Fruit fly (Drosophila melanogaster): Measurements from ENCODE around the gene CG31676.

The CG31676 gene

dm6 chr2L:20881353-20882079 lies 41.0 kb downstream of the CG31676 start (continued):
- TF ChIP-seq Nf-YB (GFP tag; optimal IDR thresholded peaks at IDR 0.05), result no peak
- no peak for TF ChIP-seq Doc3 (GFP tag; IDR thresholded peaks at IDR 0.05; ENCODE audit: partially characterized antibody)
- TF ChIP-seq ERR (GFP tag; optimal IDR thresholded peaks at IDR 0.05), result peak; percentile 50
- no peak for TF ChIP-seq ap (GFP tag; IDR thresholded peaks at IDR 0.05)
- TF ChIP-seq CG6765 (GFP tag; optimal IDR thresholded peaks at IDR 0.05), result no peak
- peak; percentile 19 for TF ChIP-seq CG5180 (GFP tag; optimal IDR thresholded peaks at IDR 0.05)
- TF ChIP-seq gem (tag; optimal IDR thresholded peaks at IDR 0.05), result peak; percentile 67
- no peak for TF ChIP-seq CG18011 (GFP tag; optimal IDR thresholded peaks at IDR 0.05)
- TF ChIP-seq Dp (GFP tag; optimal IDR thresholded peaks at IDR 0.05), result no peak
- TF ChIP-seq dimm (GFP tag; IDR thresholded peaks at IDR 0.05), result no peak
- no peak for TF ChIP-seq pfk (GFP tag; optimal IDR thresholded peaks at IDR 0.05)
- no peak for TF ChIP-seq CG11398 (GFP tag; optimal IDR thresholded peaks at IDR 0.05)
- peak; percentile 48; the same call in 1 of the 3 replicates for TF ChIP-seq otp (GFP tag; IDR thresholded peaks at IDR 0.05)
- TF ChIP-seq hb (GFP tag; IDR thresholded peaks at IDR 0.05; ENCODE audit: partially characterized antibody), result no peak
- TF ChIP-seq Dip2 (GFP tag; IDR thresholded peaks at IDR 0.05), result no peak
- no peak for TF ChIP-seq CG42726 (GFP tag; IDR thresholded peaks at IDR 0.05; ENCODE audit: partially characterized antibody)
- TF ChIP-seq luna (GFP tag; optimal IDR thresholded peaks at IDR 0.05), result peak; percentile 32
- TF ChIP-seq HLHmδ (GFP tag; optimal IDR thresholded peaks at IDR 0.05), result peak; percentile 54
- peak; percentile 70; the same call in 1 of the 2 replicates for TF ChIP-seq CG14014 (GFP tag; IDR thresholded peaks at IDR 0.05)
- no peak for TF ChIP-seq CG32767 (GFP tag; IDR thresholded peaks at IDR 0.05)
- no peak for TF ChIP-seq Usf (GFP tag; optimal IDR thresholded peaks at IDR 0.05)
- TF ChIP-seq CG11695 (GFP tag; IDR thresholded peaks at IDR 0.05), result peak; percentile 44; the same call in 1 of the 3 replicates
- TF ChIP-seq ems (GFP tag; optimal IDR thresholded peaks at IDR 0.05), result peak; percentile 37
- peak; percentile 72; the same call in 2 of the 3 replicates for TF ChIP-seq Dbx (GFP tag; IDR thresholded peaks at IDR 0.05)
- no peak for TF ChIP-seq salm (tag; optimal IDR thresholded peaks at IDR 0.05)
- TF ChIP-seq Ssrp (tag; optimal IDR thresholded peaks at IDR 0.05), result peak; percentile 16
- no peak for TF ChIP-seq CG8924 (tag; optimal IDR thresholded peaks at IDR 0.05)
- peak; percentile 19 for TF ChIP-seq wek (GFP tag; optimal IDR thresholded peaks at IDR 0.05)
- TF ChIP-seq CG5245 (GFP tag; optimal IDR thresholded peaks at IDR 0.05), result no peak
- peak; percentile 27 for TF ChIP-seq CG3407 (GFP tag; optimal IDR thresholded peaks at IDR 0.05)
- no peak for TF ChIP-seq sima (GFP tag; optimal IDR thresholded peaks at IDR 0.05)
- no peak for TF ChIP-seq Deaf1 (tag; optimal IDR thresholded peaks at IDR 0.05)
- TF ChIP-seq chif (GFP tag; optimal IDR thresholded peaks at IDR 0.05), result no peak
- TF ChIP-seq CG15269 (tag; optimal IDR thresholded peaks at IDR 0.05), result peak; percentile 54
- no peak for TF ChIP-seq CG18476 (GFP tag; optimal IDR thresholded peaks at IDR 0.05)
- TF ChIP-seq CG43689 (GFP tag; IDR thresholded peaks at IDR 0.05), result 0 out of 2 replicates have a peak, but pooled peaks have one; percentile 17
- TF ChIP-seq CG1603 (tag; optimal IDR thresholded peaks at IDR 0.05), result no peak
- peak; percentile 60 for TF ChIP-seq CG7556 (GFP tag; optimal IDR thresholded peaks at IDR 0.05)
- no peak for TF ChIP-seq dan (GFP tag; IDR thresholded peaks at IDR 0.05)
- no peak for TF ChIP-seq pita (GFP tag; optimal IDR thresholded peaks at IDR 0.05)
- TF ChIP-seq CG4707 (GFP tag; optimal IDR thresholded peaks at IDR 0.05), result no peak
- TF ChIP-seq fd3F (GFP tag; optimal IDR thresholded peaks at IDR 0.05), result peak; percentile 26
- no peak for TF ChIP-seq CG2875 (GFP tag; optimal IDR thresholded peaks at IDR 0.05)
- TF ChIP-seq HLH3B (GFP tag; IDR thresholded peaks at IDR 0.05), result 0 out of 2 replicates have a peak, but pooled peaks have one; percentile 53
- TF ChIP-seq Jarid2 (GFP tag; optimal IDR thresholded peaks at IDR 0.05), result no peak
- TF ChIP-seq dmrt99B (tag; optimal IDR thresholded peaks at IDR 0.05), result peak; percentile 29
- peak; percentile 23 for TF ChIP-seq CG6813 (GFP tag; optimal IDR thresholded peaks at IDR 0.05)
- no peak for TF ChIP-seq danr (GFP tag; IDR thresholded peaks at IDR 0.05)
- no peak for TF ChIP-seq btn (GFP tag; optimal IDR thresholded peaks at IDR 0.05)

Measured in whole organism, embryonic.